Worm (Caenorhabditis elegans): ENCODE measurements around the gene irld-6.

irld-6 gene

ce11 chrV:10757128-10757527 is 530 bp upstream of the irld-6 start:
- TF ChIP-seq nhr-25 (tag; optimal IDR thresholded peaks at IDR 0.05) (peak; percentile 83), egl-5 (tag; optimal IDR thresholded peaks at IDR 0.05) (peak; percentile 40), nhr-23 (tag; optimal IDR thresholded peaks at IDR 0.05) (peak; percentile 35), nhr-67 (tag; optimal IDR thresholded peaks at IDR 0.05) (no peak)

- TF ChIP-seq ceh-9 (tag; optimal IDR thresholded peaks at IDR 0.05) (no peak), nfya-1 (tag; optimal IDR thresholded peaks at IDR 0.05; ENCODE audit: insufficient read depth) (no peak), ZK546.5 (tag; optimal IDR thresholded peaks at IDR 0.05) (no peak), zag-1 (tag; optimal IDR thresholded peaks at IDR 0.05) (no peak), daf-12 (tag; optimal IDR thresholded peaks at IDR 0.05) (no peak), snpc-4 (tag; optimal IDR thresholded peaks at IDR 0.05) (no peak), skn-1 (tag; optimal IDR thresholded peaks at IDR 0.05) (no peak), lin-39 (tag; optimal IDR thresholded peaks at IDR 0.05) (no peak), elt-3 (tag; optimal IDR thresholded peaks at IDR 0.05) (no peak), nhr-237 (tag; optimal IDR thresholded peaks at IDR 0.05) (no peak), sea-2 (GFP tag; optimal IDR thresholded peaks at IDR 0.05) (no peak), lin-15B (tag; optimal IDR thresholded peaks at IDR 0.05) (no peak), nhr-43 (tag; optimal IDR thresholded peaks at IDR 0.05; ENCODE audit: poor library complexity, severe bottlenecking) (no peak), ceh-16 (tag; optimal IDR thresholded peaks at IDR 0.05) (no peak), jun-1 (tag; optimal IDR thresholded peaks at IDR 0.05) (no peak), ztf-4 (tag; optimal IDR thresholded peaks at IDR 0.05) (no peak), aly-2 (tag; optimal IDR thresholded peaks at IDR 0.05) (no peak), mdl-1 (tag; optimal IDR thresholded peaks at IDR 0.05) (no peak), elt-1 (tag; optimal IDR thresholded peaks at IDR 0.05) (no peak)
These were observed 2.5 kb downstream of the irld-6 start, which contains the start of gene F28H7.7 for ce11 chrV:10754050-10754449. Gene F28H7.7 (minus strand): TSS chrV:10754150.

- TF ChIP-seq nhr-23 (tag; optimal IDR thresholded peaks at IDR 0.05): no peak
- no peak for TF ChIP-seq elt-3 (tag; optimal IDR thresholded peaks at IDR 0.05)
- no peak for TF ChIP-seq zag-1 (tag; optimal IDR thresholded peaks at IDR 0.05)
- no peak for TF ChIP-seq lin-39 (tag; optimal IDR thresholded peaks at IDR 0.05)
- TF ChIP-seq ceh-9 (tag; optimal IDR thresholded peaks at IDR 0.05): no peak
- TF ChIP-seq egl-27 (tag; optimal IDR thresholded peaks at IDR 0.05): no peak
- TF ChIP-seq nhr-28 (tag; optimal IDR thresholded peaks at IDR 0.05): no peak
- TF ChIP-seq pqm-1 (tag; optimal IDR thresholded peaks at IDR 0.05): peak; percentile 96
- no peak for TF ChIP-seq egl-5 (tag; optimal IDR thresholded peaks at IDR 0.05)
- TF ChIP-seq elt-2 (tag; optimal IDR thresholded peaks at IDR 0.05): peak; percentile 95
- no peak for TF ChIP-seq aly-2 (tag; optimal IDR thresholded peaks at IDR 0.05)
- peak; percentile 61 for TF ChIP-seq jun-1 (tag; optimal IDR thresholded peaks at IDR 0.05)
- no peak for TF ChIP-seq ceh-16 (tag; optimal IDR thresholded peaks at IDR 0.05)
- no peak for TF ChIP-seq nhr-25 (tag; optimal IDR thresholded peaks at IDR 0.05)
- no peak for TF ChIP-seq mdl-1 (tag; optimal IDR thresholded peaks at IDR 0.05)
These were observed 6.0 kb downstream of the irld-6 start, which contains the start of gene F28H7.3 for ce11 chrV:10750630-10751029. Gene F28H7.3 (minus strand): TSS chrV:10750788.

- TF ChIP-seq pha-4 (tag; optimal IDR thresholded peaks at IDR 0.05) (no peak), nhr-77 (tag; optimal IDR thresholded peaks at IDR 0.05) (no peak), nhr-11 (tag; optimal IDR thresholded peaks at IDR 0.05) (no peak), pqm-1 (tag; optimal IDR thresholded peaks at IDR 0.05) (peak; percentile 40), lin-39 (tag; optimal IDR thresholded peaks at IDR 0.05) (no peak), R02D3.7 (tag; optimal IDR thresholded peaks at IDR 0.05) (no peak)
These were observed 9.2 kb downstream of the irld-6 start, which contains the start of the genes selt-1.2 and F28H7.2 for ce11 chrV:10747263-10747951. Gene selt-1.2 (minus strand): TSS chrV:10747363. Gene F28H7.2 (plus strand): TSS chrV:10747901.

- TF ChIP-seq R02D3.7 (tag; optimal IDR thresholded peaks at IDR 0.05): no peak
These were observed 11.6 kb downstream of the irld-6 start, which contains the start of gene srj-21 for ce11 chrV:10745034-10745433. Gene srj-21 (plus strand): TSS chrV:10745334.

ce11 chrV:10743649-10744048 is 12.9 kb downstream of the irld-6 start, which contains the start of gene srj-22:
Gene srj-22 (minus strand): TSS chrV:10743749.
- TF ChIP-seq hmg-11 (tag; optimal IDR thresholded peaks at IDR 0.05) (no peak), ztf-4 (tag; optimal IDR thresholded peaks at IDR 0.05) (no peak), pqm-1 (tag; optimal IDR thresholded peaks at IDR 0.05) (no peak), sea-2 (GFP tag; optimal IDR thresholded peaks at IDR 0.05) (no peak), fkh-10 (GFP tag; optimal IDR thresholded peaks at IDR 0.05) (no peak), unc-62 (GFP tag; optimal IDR thresholded peaks at IDR 0.05) (no peak), ceh-16 (tag; optimal IDR thresholded peaks at IDR 0.05) (no peak), lin-39 (tag; optimal IDR thresholded peaks at IDR 0.05) (no peak), elt-3 (tag; optimal IDR thresholded peaks at IDR 0.05) (no peak), ceh-82 (tag; optimal IDR thresholded peaks at IDR 0.05) (no peak), egl-5 (tag; optimal IDR thresholded peaks at IDR 0.05) (no peak), fos-1 (tag; optimal IDR thresholded peaks at IDR 0.05) (no peak), nhr-11 (tag; optimal IDR thresholded peaks at IDR 0.05) (no peak), mdl-1 (tag; optimal IDR thresholded peaks at IDR 0.05) (no peak), skn-1 (tag; optimal IDR thresholded peaks at IDR 0.05) (no peak), aly-2 (tag; optimal IDR thresholded peaks at IDR 0.05) (no peak), daf-12 (tag; optimal IDR thresholded peaks at IDR 0.05) (no peak)

All from whole organism, L3 larva.